Worm (Caenorhabditis elegans) whole organism, L3 larva: Measurements from ENCODE around the gene M18.6.
A peak's percentile ranks its signal among the peaks of the same experiment; 100 is the strongest.

ENCODE experiments used
- ZK546.5 ChIP-seq: sonication (generic microtip); optimal IDR thresholded peaks from 2 replicates; lab custom pipeline; 2017; ENCODE audit warnings: missing biosample characterization, missing genetic modification characterization
- ama-1 ChIP-seq: fragments of 150-350 bp; optimal IDR thresholded peaks from 2 replicates; lab custom pipeline; 2018
- elt-3 ChIP-seq, 3 experiments: fragments of 150-350 bp in 1 of 3; sonication (generic microtip) in 2 of 3; optimal IDR thresholded peaks; 2 replicates in 2 of 3; 4 replicates in 1 of 3; lab custom pipeline; 2014 to 2017; ENCODE audit warnings: missing biosample characterization in 3 of 3, missing genetic modification characterization in 3 of 3
- eor-1 ChIP-seq, 2 experiments: fragments of 150-350 bp; optimal IDR thresholded peaks; 2 replicates each; lab custom pipeline; 2014 to 2018; ENCODE audit warnings: missing biosample characterization in 2 of 2, missing genetic modification characterization in 2 of 2
- lin-15B ChIP-seq: fragments of 150-350 bp; optimal IDR thresholded peaks from 2 replicates; lab custom pipeline; 2014; ENCODE audit warnings: missing biosample characterization, missing genetic modification characterization
- lin-39 ChIP-seq: fragments of 150-350 bp; optimal IDR thresholded peaks from 2 replicates; lab custom pipeline; 2018; ENCODE audit warnings: missing biosample characterization, missing genetic modification reagents, missing genetic modification characterization
- nhr-11 ChIP-seq: fragments of 150-350 bp; optimal IDR thresholded peaks from 2 replicates; lab custom pipeline; 2014; ENCODE audit warnings: missing biosample characterization, missing genetic modification characterization
- nhr-25 ChIP-seq: sonication (generic microtip); optimal IDR thresholded peaks from 2 replicates; lab custom pipeline; 2017; ENCODE audit warnings: missing biosample characterization, missing genetic modification characterization
- nhr-28 ChIP-seq: fragments of 150-350 bp; optimal IDR thresholded peaks from 2 replicates; lab custom pipeline; 2014; ENCODE audit warnings: missing biosample characterization, missing genetic modification characterization
- pqm-1 ChIP-seq: fragments of 150-350 bp; optimal IDR thresholded peaks from 2 replicates; lab custom pipeline; 2017; ENCODE audit warnings: missing biosample characterization, missing genetic modification characterization, inconsistent platforms
- sea-2 ChIP-seq: fragments of 150-350 bp; sonication (generic microtip); optimal IDR thresholded peaks from 4 replicates; lab custom pipeline; 2014; ENCODE audit warnings: missing biosample characterization, missing genetic modification reagents, missing genetic modification characterization
- snpc-4 ChIP-seq: fragments of 150-350 bp; optimal IDR thresholded peaks from 2 replicates; lab custom pipeline; 2014; ENCODE audit warnings: missing biosample characterization, missing genetic modification characterization
- ztf-11 ChIP-seq: fragments of 150-350 bp; optimal IDR thresholded peaks from 2 replicates; lab custom pipeline; 2014; ENCODE audit warnings: missing biosample characterization, missing genetic modification characterization

DNA sequence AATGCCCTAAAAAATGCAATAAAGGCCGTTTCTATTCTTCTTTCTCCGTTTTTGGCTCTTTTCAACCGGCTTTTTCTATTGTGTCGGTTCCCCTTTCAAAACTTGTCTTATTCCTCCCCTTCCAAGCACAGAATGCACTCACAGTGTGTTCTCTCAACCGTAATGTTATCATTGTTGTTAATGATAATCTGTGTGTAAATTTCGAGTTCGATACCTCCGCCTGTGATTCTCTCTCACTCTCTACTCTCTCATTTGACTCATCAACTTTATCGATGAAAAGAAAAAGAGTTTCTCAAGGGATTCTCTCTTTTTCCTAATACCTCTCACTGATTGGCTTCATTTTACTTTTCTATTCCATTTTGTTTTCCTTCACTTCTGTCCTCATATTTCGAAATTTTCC is 7.6 kb downstream of the M18.6 start:
- TF ChIP-seq nhr-11 (tag; lab: Kevin White, UChicago) = no peak
- TF ChIP-seq lin-15B = no peak
- TF ChIP-seq nhr-28 (tag; lab: Kevin White, UChicago) = no peak
- no peak for TF ChIP-seq elt-3 (tag; optimal IDR thresholded peaks at IDR 0.05; lab: Kevin White, UChicago)
- TF ChIP-seq ZK546.5 = no peak
- TF ChIP-seq pqm-1 (tag; lab: Kevin White, UChicago) = peak; percentile 28
- TF ChIP-seq ama-1 = no peak
- TF ChIP-seq ztf-11 (tag; lab: Kevin White, UChicago) = no peak
- TF ChIP-seq eor-1 (tag; optimal IDR thresholded peaks at IDR 0.05; lab: Kevin White, UChicago) = no peak
- no peak for TF ChIP-seq lin-39
- no peak for TF ChIP-seq nhr-25 (tag; lab: Kevin White, UChicago)
- no peak for TF ChIP-seq sea-2
- peak; percentile 7 for TF ChIP-seq snpc-4 (tag; lab: Kevin White, UChicago)
